Fruit fly (Drosophila melanogaster) whole organism, embryonic: ENCODE data around the gene SIDL.

Source experiments
- Bteb2 ChIP-seq: fragments of 200-800 bp; sonication (Bioruptor generic); optimal IDR thresholded peaks from 2 replicates; lab custom pipeline; 2016; ENCODE audit warnings: missing biosample characterization, missing genetic modification characterization
- CG11093 ChIP-seq: fragments of 200-800 bp; sonication (Bioruptor generic); IDR thresholded peaks from 3 replicates; pipeline ENCODE4 v1.3.6; 2022; ENCODE audit warnings: missing biosample characterization, missing genetic modification characterization
- CG11247 ChIP-seq: fragments of 200-800 bp; sonication (Bioruptor generic); IDR thresholded peaks from 2 replicates; pipeline ENCODE4 v1.3.6; 2022; ENCODE audit warnings: missing biosample characterization, missing genetic modification characterization
- CG11456 ChIP-seq: fragments of 200-800 bp; sonication (Bioruptor generic); IDR thresholded peaks from 3 replicates; pipeline ENCODE4 v1.3.6; 2022; ENCODE audit warnings: missing biosample characterization, missing genetic modification characterization
- CG12391 ChIP-seq: fragments of 200-800 bp; sonication (Bioruptor generic); optimal IDR thresholded peaks from 3 replicates; lab custom pipeline; 2018; ENCODE audit warnings: missing biosample characterization, mild to moderate bottlenecking, missing genetic modification characterization, moderate library complexity
- CG12942 ChIP-seq: fragments of 200-800 bp; sonication (Bioruptor generic); optimal IDR thresholded peaks from 3 replicates; lab custom pipeline; 2016; ENCODE audit warnings: missing biosample characterization, missing genetic modification characterization
- CG13296 ChIP-seq: fragments of 200-800 bp; sonication (Bioruptor generic); optimal IDR thresholded peaks from 3 replicates; lab custom pipeline; 2018; ENCODE audit warnings: missing biosample characterization, mild to moderate bottlenecking, missing genetic modification characterization
- CG14014 ChIP-seq: fragments of 200-800 bp; sonication (Bioruptor generic); IDR thresholded peaks from 2 replicates; pipeline ENCODE4 v1.3.6; 2022; ENCODE audit warnings: missing biosample characterization, missing genetic modification characterization
- CG2116 ChIP-seq: fragments of 200-800 bp; sonication (Bioruptor generic); optimal IDR thresholded peaks from 3 replicates; lab custom pipeline; 2018; ENCODE audit warnings: missing biosample characterization, mild to moderate bottlenecking, missing genetic modification characterization
- CG30431 ChIP-seq: fragments of 200-800 bp; sonication (Bioruptor generic); optimal IDR thresholded peaks from 2 replicates; lab custom pipeline; 2017; ENCODE audit warnings: missing biosample characterization, missing genetic modification characterization
- CG3065 ChIP-seq: fragments of 200-800 bp; sonication (Bioruptor generic); optimal IDR thresholded peaks from 2 replicates; lab custom pipeline; 2016; ENCODE audit warnings: missing biosample characterization, missing genetic modification characterization
- CG34376 ChIP-seq: fragments of 200-800 bp; sonication (Bioruptor generic); optimal IDR thresholded peaks from 2 replicates; lab custom pipeline; 2018; ENCODE audit warnings: missing biosample characterization, mild to moderate bottlenecking, missing genetic modification characterization
- CG42726 ChIP-seq: fragments of 200-800 bp; sonication (Bioruptor generic); IDR thresholded peaks from 2 replicates; pipeline ENCODE4 v1.3.6; 2022; ENCODE audit warnings: missing biosample characterization, missing genetic modification characterization; ENCODE audit not compliant: partially characterized antibody
- CG4424 ChIP-seq: fragments of 200-800 bp; sonication (Bioruptor generic); optimal IDR thresholded peaks from 3 replicates; lab custom pipeline; 2016; ENCODE audit warnings: missing biosample characterization, missing genetic modification characterization
- CG6654 ChIP-seq: fragments of 200-800 bp; sonication (Bioruptor generic); optimal IDR thresholded peaks from 2 replicates; lab custom pipeline; 2017; ENCODE audit warnings: missing biosample characterization, mild to moderate bottlenecking, missing genetic modification characterization
- CG6683 ChIP-seq: fragments of 200-800 bp; sonication (Bioruptor generic); optimal IDR thresholded peaks from 2 replicates; lab custom pipeline; 2017; ENCODE audit warnings: missing biosample characterization, mild to moderate bottlenecking, missing genetic modification characterization, missing genetic modification reagents
- CG6689 ChIP-seq: fragments of 200-800 bp; sonication (Bioruptor generic); IDR thresholded peaks from 2 replicates; pipeline ENCODE4 v1.3.6; 2022; ENCODE audit warnings: missing biosample characterization, missing genetic modification characterization
- CG8388 ChIP-seq: fragments of 200-800 bp; sonication (Bioruptor generic); optimal IDR thresholded peaks from 2 replicates; lab custom pipeline; 2019; ENCODE audit warnings: missing biosample characterization, mild to moderate bottlenecking, missing genetic modification characterization, moderate library complexity
- CG9797 ChIP-seq: fragments of 200-800 bp; sonication (Bioruptor generic); optimal IDR thresholded peaks from 3 replicates; lab custom pipeline; 2018; ENCODE audit warnings: missing biosample characterization, mild to moderate bottlenecking, missing genetic modification characterization
- CG9932 ChIP-seq: fragments of 200-800 bp; sonication (Bioruptor generic); IDR thresholded peaks from 2 replicates; pipeline ENCODE4 v1.3.6; 2022; ENCODE audit warnings: missing biosample characterization, missing genetic modification characterization
- D19B ChIP-seq: fragments of 200-800 bp; sonication (Bioruptor generic); optimal IDR thresholded peaks from 2 replicates; lab custom pipeline; 2017; ENCODE audit warnings: missing biosample characterization, mild to moderate bottlenecking, missing genetic modification characterization
- E2f2 ChIP-seq: fragments of 200-800 bp; sonication (Bioruptor generic); IDR thresholded peaks from 2 replicates; pipeline ENCODE4 v1.3.6; 2022; ENCODE audit warnings: missing biosample characterization, missing genetic modification characterization
- Elba2 ChIP-seq: fragments of 200-800 bp; sonication (Bioruptor generic); optimal IDR thresholded peaks from 3 replicates; lab custom pipeline; 2016; ENCODE audit warnings: missing biosample characterization, missing genetic modification characterization
- Fer3 ChIP-seq: fragments of 200-800 bp; sonication (Bioruptor generic); optimal IDR thresholded peaks from 2 replicates; lab custom pipeline; 2018; ENCODE audit warnings: missing biosample characterization, mild to moderate bottlenecking, missing genetic modification characterization, moderate library complexity
- GATAe ChIP-seq: fragments of 200-800 bp; sonication (Bioruptor generic); conservative IDR thresholded peaks from 2 replicates; pipeline ENCODE4 v1.3.6; 2022; ENCODE audit warnings: missing biosample characterization, missing genetic modification characterization
- H2.0 ChIP-seq: fragments of 200-800 bp; sonication (Bioruptor generic); IDR thresholded peaks from 2 replicates; pipeline ENCODE4 v1.3.6; 2022; ENCODE audit warnings: missing biosample characterization, missing genetic modification characterization
- HLH3B ChIP-seq: fragments of 200-800 bp; sonication (Bioruptor generic); IDR thresholded peaks from 2 replicates; pipeline ENCODE4 v1.3.6; 2022; ENCODE audit warnings: missing biosample characterization, missing genetic modification characterization
- Hr3 ChIP-seq: fragments of 200-800 bp; sonication (Bioruptor generic); optimal IDR thresholded peaks from 3 replicates; lab custom pipeline; 2016; ENCODE audit warnings: missing biosample characterization, missing genetic modification characterization
- Jarid2 ChIP-seq: fragments of 200-800 bp; sonication (Bioruptor generic); optimal IDR thresholded peaks from 3 replicates; lab custom pipeline; 2017; ENCODE audit warnings: mild to moderate bottlenecking, missing biosample characterization, missing genetic modification reagents, missing genetic modification characterization
- Lhr ChIP-seq: fragments of 200-800 bp; sonication (Bioruptor generic); optimal IDR thresholded peaks from 3 replicates; lab custom pipeline; 2017; ENCODE audit warnings: mild to moderate bottlenecking, missing biosample characterization, missing genetic modification reagents, missing genetic modification characterization
- Med ChIP-seq: fragments of 200-800 bp; sonication (Bioruptor generic); peaks from one replicate; lab custom pipeline; 2016; ENCODE audit warnings: missing biosample characterization, missing genetic modification characterization, mild to moderate bottlenecking, inconsistent platforms, moderate library complexity
- Poxn ChIP-seq: fragments of 200-800 bp; sonication (Bioruptor generic); IDR thresholded peaks from 2 replicates; pipeline ENCODE4 v1.3.6; 2022; ENCODE audit warnings: missing biosample characterization, missing genetic modification characterization
- Ssrp ChIP-seq: fragments of 200-800 bp; sonication (Bioruptor generic); optimal IDR thresholded peaks from 2 replicates; lab custom pipeline; 2018; ENCODE audit warnings: missing biosample characterization, mild to moderate bottlenecking, missing genetic modification characterization, moderate library complexity
- Trl ChIP-seq, 3 experiments: fragments of >200 bp in 2 of 3; fragments of 200-800 bp in 1 of 3; sonication (Bioruptor generic) in 1 of 3; optimal IDR thresholded peaks; 2 replicates in 1 of 3; 3 replicates in 2 of 3; lab custom pipeline; 2016 to 2017; ENCODE audit warnings: missing biosample characterization in 1 of 3, missing genetic modification characterization in 1 of 3
- abd-A ChIP-seq: fragments of 200-800 bp; sonication (Bioruptor generic); optimal IDR thresholded peaks from 3 replicates; lab custom pipeline; 2019; ENCODE audit warnings: missing biosample characterization, mild to moderate bottlenecking, missing genetic modification characterization, moderate library complexity
- ap ChIP-seq: fragments of 200-800 bp; sonication (Bioruptor generic); IDR thresholded peaks from 2 replicates; pipeline ENCODE4 v1.3.6; 2022; ENCODE audit warnings: missing biosample characterization, missing genetic modification characterization
- emc ChIP-seq: fragments of 200-800 bp; sonication (Bioruptor generic); optimal IDR thresholded peaks from 2 replicates; lab custom pipeline; 2016; ENCODE audit warnings: missing biosample characterization, missing genetic modification characterization
- fd96Cb ChIP-seq: fragments of 200-800 bp; sonication (Bioruptor generic); optimal IDR thresholded peaks from 2 replicates; lab custom pipeline; 2018; ENCODE audit warnings: missing biosample characterization, mild to moderate bottlenecking, missing genetic modification characterization, moderate library complexity
- insv ChIP-seq, 2 experiments: fragments of 200-800 bp; sonication (Bioruptor generic); optimal IDR thresholded peaks; 3 replicates each; lab custom pipeline; 2016 to 2018; ENCODE audit warnings: missing biosample characterization in 2 of 2, missing genetic modification characterization in 2 of 2
- mirr ChIP-seq: fragments of 200-800 bp; sonication (Bioruptor generic); optimal IDR thresholded peaks from 3 replicates; lab custom pipeline; 2018; ENCODE audit warnings: missing biosample characterization, mild to moderate bottlenecking, missing genetic modification characterization
- nerfin-2 ChIP-seq: fragments of 200-800 bp; sonication (Bioruptor generic); IDR thresholded peaks from 2 replicates; pipeline ENCODE4 v1.3.6; 2022; ENCODE audit warnings: missing biosample characterization, missing genetic modification characterization; ENCODE audit not compliant: partially characterized antibody
- oc ChIP-seq: fragments of 200-800 bp; sonication (Bioruptor generic); optimal IDR thresholded peaks from 2 replicates; lab custom pipeline; 2018; ENCODE audit warnings: missing biosample characterization, mild to moderate bottlenecking, missing genetic modification characterization, moderate library complexity
- sna ChIP-seq: fragments of 200-800 bp; sonication (Bioruptor generic); IDR thresholded peaks from 2 replicates; pipeline ENCODE4 v1.3.6; 2022; ENCODE audit warnings: missing biosample characterization, missing genetic modification characterization; ENCODE audit not compliant: partially characterized antibody
- unc-4 ChIP-seq: fragments of 200-800 bp; sonication (Bioruptor generic); IDR thresholded peaks from 2 replicates; pipeline ENCODE4 v1.3.6; 2022; ENCODE audit warnings: missing biosample characterization, missing genetic modification characterization; ENCODE audit not compliant: partially characterized antibody
- wor ChIP-seq: fragments of 200-800 bp; sonication (Bioruptor generic); IDR thresholded peaks from 2 replicates; pipeline ENCODE4 v1.3.6; 2022; ENCODE audit warnings: missing biosample characterization, missing genetic modification characterization
- zfh2 ChIP-seq: fragments of 200-800 bp; sonication (Bioruptor generic); optimal IDR thresholded peaks from 2 replicates; lab custom pipeline; 2016; ENCODE audit warnings: missing biosample characterization, missing genetic modification characterization

SIDL gene

dm6 chr3R:15262710-15263672, 44.3 kb upstream of the SIDL start, which contains the start of the genes eIF2gamma and Set (continued):
- TF ChIP-seq Fer3 (no peak), CG9932 (GFP tag; lab: Robert Waterston, UW) (peak; percentile 87), insv (GFP tag; optimal IDR thresholded peaks at IDR 0.05; lab: Kevin White, UChicago) (peak in 1 of 2 experiments; percentile 4), CG9797 (peak; percentile 54), nerfin-2 (GFP tag; lab: Robert Waterston, UW) (peak; percentile 98)

- TF ChIP-seq CG11247 (GFP tag; lab: Robert Waterston, UW): peak; percentile 68
- peak; percentile 80 for TF ChIP-seq CG12391
- peak; percentile 63; the same call in 2 of the 3 replicates for TF ChIP-seq CG11093 (GFP tag; lab: Robert Waterston, UW)
- TF ChIP-seq GATAe (GFP tag; lab: Robert Waterston, UW): 0 out of 2 replicates have a peak, but pooled peaks have one; percentile 14
- TF ChIP-seq oc (tag; lab: Kevin White, UChicago): no peak
- TF ChIP-seq CG2116 (GFP tag; lab: Kevin White, UChicago): peak; percentile 25
- TF ChIP-seq CG30431: peak; percentile 18
- TF ChIP-seq CG13296 (GFP tag; lab: Kevin White, UChicago): no peak
- TF ChIP-seq CG6683 (GFP tag; lab: Kevin White, UChicago): peak; percentile 59
- peak; percentile 43; the same call in 1 of the 2 replicates for TF ChIP-seq Poxn (GFP tag; lab: Robert Waterston, UW)
- TF ChIP-seq CG11456 (GFP tag; lab: Robert Waterston, UW): peak; percentile 68; the same call in 1 of the 3 replicates
- TF ChIP-seq emc: no peak
- TF ChIP-seq HLH3B: peak; percentile 68
- peak; percentile 58 for TF ChIP-seq H2.0 (GFP tag; lab: Robert Waterston, UW)
- TF ChIP-seq Med (GFP tag; lab: Kevin White, UChicago): peak; percentile 77
- peak; percentile 9 for TF ChIP-seq Bteb2 (GFP tag; lab: Kevin White, UChicago)
- no peak for TF ChIP-seq sna (GFP tag; lab: Robert Waterston, UW)
- no peak for TF ChIP-seq Elba2 (GFP tag; lab: Kevin White, UChicago)
- peak; percentile 5 for TF ChIP-seq Ssrp (tag; lab: Kevin White, UChicago)
- peak; percentile 54 for TF ChIP-seq CG8388 (GFP tag; lab: Kevin White, UChicago)
- TF ChIP-seq nerfin-2 (GFP tag; lab: Robert Waterston, UW): no peak
- TF ChIP-seq Lhr (GFP tag; lab: Kevin White, UChicago): no peak
- peak; percentile 32 for TF ChIP-seq zfh2
- peak; percentile 30 for TF ChIP-seq fd96Cb (tag; lab: Kevin White, UChicago)
- peak; percentile 64 for TF ChIP-seq CG6689 (GFP tag; lab: Robert Waterston, UW)
- TF ChIP-seq mirr (GFP tag; lab: Kevin White, UChicago): no peak
- TF ChIP-seq wor (GFP tag; lab: Robert Waterston, UW): peak; percentile 44; the same call in 1 of the 2 replicates
- no peak for TF ChIP-seq unc-4 (GFP tag; lab: Robert Waterston, UW)
- TF ChIP-seq CG14014 (GFP tag; lab: Robert Waterston, UW): peak; percentile 83
- TF ChIP-seq CG42726 (GFP tag; lab: Robert Waterston, UW): no peak
- TF ChIP-seq CG6654 (GFP tag; lab: Kevin White, UChicago): no peak
- peak; percentile 41 for TF ChIP-seq CG34376 (GFP tag; lab: Kevin White, UChicago)
- TF ChIP-seq abd-A: no peak
- TF ChIP-seq Jarid2: no peak
- TF ChIP-seq CG3065: no peak
- TF ChIP-seq Trl (optimal IDR thresholded peaks at IDR 0.05; lab: Kevin White, UChicago): peak; percentile 47 to 60
- no peak for TF ChIP-seq Trl (GFP tag; optimal IDR thresholded peaks at IDR 0.05; lab: Kevin White, UChicago)
- peak; percentile 51 for TF ChIP-seq E2f2 (GFP tag; lab: Robert Waterston, UW)
- peak; percentile 11 for TF ChIP-seq CG12942 (GFP tag; lab: Kevin White, UChicago)
- TF ChIP-seq CG4424 (GFP tag; lab: Kevin White, UChicago): peak; percentile 24
- peak; percentile 16 for TF ChIP-seq D19B (GFP tag; lab: Kevin White, UChicago)
- TF ChIP-seq Hr3: peak; percentile 62
- TF ChIP-seq ap: peak; percentile 61
These were observed 31.8 kb upstream of the SIDL start for dm6 chr3R:15250454-15250853.
